Worm (Caenorhabditis elegans): ENCODE results near the gene C40A11.8.

DNA sequence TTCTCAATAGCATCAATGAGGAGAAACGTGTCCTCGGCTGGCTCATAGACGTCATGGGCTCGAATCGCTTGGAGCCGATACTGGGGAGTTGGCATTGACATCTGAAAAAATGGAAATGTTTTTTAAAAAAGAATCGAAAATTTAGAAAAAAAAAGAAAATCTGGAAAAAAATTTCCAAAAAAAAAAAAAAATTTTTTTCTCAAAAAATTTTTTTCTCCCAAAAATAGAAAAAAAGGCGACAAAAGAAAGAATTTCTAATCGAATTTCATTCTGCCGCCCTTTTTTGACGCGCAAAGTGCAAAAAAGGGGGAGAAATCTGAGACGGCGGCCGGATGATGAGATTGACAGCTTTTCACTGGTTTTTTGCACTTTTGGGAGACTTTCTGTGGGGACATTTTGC lies 38.6 kb upstream of the C40A11.8 start, which contains the start of gene mtq-2:
- TF ChIP-seq scrt-1 (GFP tag; IDR thresholded peaks at IDR 0.05) (no peak), tbx-11 (GFP tag; IDR thresholded peaks at IDR 0.05) (no peak), ama-1 (optimal IDR thresholded peaks at IDR 0.05) (no peak), ets-7 (tag; optimal IDR thresholded peaks at IDR 0.05) (no peak)

Data from whole organism, early embryonic.